Worm (Caenorhabditis elegans) whole organism, young adult: ENCODE measurements around the gene F41G3.6.
A peak's percentile ranks its signal among the peaks of the same experiment; 100 is the strongest.

Source experiments
- B0019.2 ChIP-seq: fragments of 200-800 bp; sonication (Bioruptor generic); conservative IDR thresholded peaks from 2 replicates; pipeline ENCODE4 v1.3.6; 2022; ENCODE audit warnings: missing genetic modification reagents, missing genetic modification characterization, missing compliant biosample characterization
- D2030.7 ChIP-seq: fragments of 200-800 bp; sonication (Bioruptor generic); IDR thresholded peaks from 2 replicates; pipeline ENCODE4 v1.3.6; 2022; ENCODE audit warnings: missing genetic modification reagents, missing genetic modification characterization, missing compliant biosample characterization
- F10E7.11 ChIP-seq: sonication (generic microtip); optimal IDR thresholded peaks from 2 replicates; lab custom pipeline; 2017; ENCODE audit warnings: mild to moderate bottlenecking, missing genetic modification characterization, moderate library complexity, missing compliant biosample characterization
- F37B4.10 ChIP-seq: fragments of 200-800 bp; sonication (Bioruptor generic); IDR thresholded peaks from 2 replicates; pipeline ENCODE4 v1.3.6; 2022; ENCODE audit warnings: missing genetic modification characterization, missing compliant biosample characterization
- F39B2.1 ChIP-seq: fragments of 200-800 bp; sonication (Bioruptor generic); IDR thresholded peaks from 2 replicates; pipeline ENCODE4 v1.3.6; 2022; ENCODE audit warnings: missing genetic modification reagents, missing genetic modification characterization, missing compliant biosample characterization
- F52B5.7 ChIP-seq: sonication (generic microtip); optimal IDR thresholded peaks from 2 replicates; lab custom pipeline; 2016; ENCODE audit warnings: mild to moderate bottlenecking, missing genetic modification characterization, missing compliant biosample characterization
- F57A8.1 ChIP-seq: fragments of 200-800 bp; sonication (Bioruptor generic); optimal IDR thresholded peaks from 2 replicates; lab custom pipeline; 2018; ENCODE audit warnings: mild to moderate bottlenecking, missing genetic modification characterization, moderate library complexity, missing compliant biosample characterization
- K12H6.12 ChIP-seq: fragments of 200-800 bp; sonication (Bioruptor generic); optimal IDR thresholded peaks from 2 replicates; lab custom pipeline; 2018; ENCODE audit warnings: mild to moderate bottlenecking, missing genetic modification characterization, missing compliant biosample characterization
- T26A5.8 ChIP-seq: sonication (generic microtip); optimal IDR thresholded peaks from 2 replicates; lab custom pipeline; 2016; ENCODE audit warnings: missing genetic modification characterization, missing compliant biosample characterization
- Y53F4B.3 ChIP-seq: fragments of 200-800 bp; sonication (Bioruptor generic); IDR thresholded peaks from 2 replicates; pipeline ENCODE4 v1.3.6; 2022; ENCODE audit warnings: missing genetic modification reagents, missing genetic modification characterization, missing compliant biosample characterization
- ama-1 ChIP-seq, 3 experiments: fragments of 150-350 bp in 1 of 3; sonication (generic microtip) in 2 of 3; optimal IDR thresholded peaks; 2 replicates each; lab custom pipeline; 2014 to 2018; ENCODE audit warnings: missing biosample characterization in 2 of 3, missing genetic modification characterization in 2 of 3, missing genetic modification reagents in 2 of 3
- attf-5 ChIP-seq: fragments of 200-800 bp; sonication (Bioruptor generic); optimal IDR thresholded peaks from 2 replicates; lab custom pipeline; 2018; ENCODE audit warnings: mild to moderate bottlenecking, missing genetic modification characterization, missing compliant biosample characterization
- attf-6 ChIP-seq: fragments of 200-800 bp; sonication (Bioruptor generic); IDR thresholded peaks from 2 replicates; pipeline ENCODE4 v1.3.6; 2022; ENCODE audit warnings: missing genetic modification reagents, missing genetic modification characterization, missing compliant biosample characterization
- ccch-3 ChIP-seq: fragments of 200-800 bp; sonication (Bioruptor generic); optimal IDR thresholded peaks from 2 replicates; lab custom pipeline; 2018; ENCODE audit warnings: mild to moderate bottlenecking, missing genetic modification characterization, missing compliant biosample characterization
- cebp-1 ChIP-seq, 2 experiments: fragments of 200-800 bp in 1 of 2; sonication (Bioruptor generic) in 1 of 2; sonication (generic microtip) in 1 of 2; IDR thresholded peaks in 1 of 2; optimal IDR thresholded peaks in 1 of 2; 2 replicates each; pipeline versions ENCODE4 v1.3.6 to Lab custom; 2017 to 2022; ENCODE audit warnings: missing compliant biosample characterization in 2 of 2, missing genetic modification characterization in 2 of 2, mild to moderate bottlenecking in 1 of 2, missing genetic modification reagents in 1 of 2, moderate library complexity in 1 of 2
- dox-1 ChIP-seq: fragments of 200-800 bp; sonication (Bioruptor generic); IDR thresholded peaks from 2 replicates; pipeline ENCODE4 v1.3.6; 2022; ENCODE audit warnings: missing genetic modification reagents, missing genetic modification characterization, missing compliant biosample characterization
- dpl-1 ChIP-seq: fragments of 150-350 bp; optimal IDR thresholded peaks from 2 replicates; lab custom pipeline; 2014; ENCODE audit warnings: missing biosample characterization, missing genetic modification reagents, missing genetic modification characterization
- egl-18 ChIP-seq: fragments of 200-800 bp; sonication (Bioruptor generic); IDR thresholded peaks from 2 replicates; pipeline ENCODE4 v1.3.6; 2022; ENCODE audit warnings: missing genetic modification reagents, missing genetic modification characterization, missing compliant biosample characterization
- ekl-4 ChIP-seq: fragments of 200-800 bp; sonication (Bioruptor generic); IDR thresholded peaks from 2 replicates; pipeline ENCODE4 v1.3.6; 2022; ENCODE audit warnings: missing genetic modification reagents, missing genetic modification characterization, missing compliant biosample characterization
- ets-4 ChIP-seq: fragments of 200-800 bp; sonication (Bioruptor generic); optimal IDR thresholded peaks from 2 replicates; lab custom pipeline; 2018; ENCODE audit warnings: mild to moderate bottlenecking, missing genetic modification characterization, missing compliant biosample characterization
- hrde-1 ChIP-seq: sonication (generic microtip); optimal IDR thresholded peaks from 2 replicates; lab custom pipeline; 2016; ENCODE audit warnings: missing genetic modification characterization, mild to moderate bottlenecking, missing compliant biosample characterization, moderate library complexity, missing genotype, missing genetic modification reagents, borderline replicate concordance
- lin-26 ChIP-seq: fragments of 200-800 bp; sonication (Bioruptor generic); IDR thresholded peaks from 2 replicates; pipeline ENCODE4 v1.3.6; 2022; ENCODE audit warnings: missing genetic modification reagents, missing genetic modification characterization, missing compliant biosample characterization
- lin-35 ChIP-seq, 3 experiments: fragments of 150-350 bp in 2 of 3; sonication (generic microtip) in 1 of 3; optimal IDR thresholded peaks; 2 replicates each; lab custom pipeline; 2014 to 2018; ENCODE audit warnings: missing biosample characterization in 3 of 3, missing genetic modification characterization in 3 of 3, missing genetic modification reagents in 3 of 3
- lin-40 ChIP-seq: sonication (generic microtip); optimal IDR thresholded peaks from 2 replicates; lab custom pipeline; 2016; ENCODE audit warnings: missing genetic modification characterization, mild to moderate bottlenecking, missing compliant biosample characterization, missing genotype, missing genetic modification reagents
- lin-54 ChIP-seq: fragments of 200-800 bp; sonication (Bioruptor generic); optimal IDR thresholded peaks from 2 replicates; lab custom pipeline; 2018; ENCODE audit warnings: mild to moderate bottlenecking, missing genetic modification characterization, missing compliant biosample characterization
- lir-1 ChIP-seq: fragments of 200-800 bp; sonication (Bioruptor generic); conservative IDR thresholded peaks from 2 replicates; pipeline ENCODE4 v1.3.6; 2022; ENCODE audit warnings: missing genetic modification reagents, missing genetic modification characterization, missing compliant biosample characterization
- madf-3 ChIP-seq: fragments of 200-800 bp; sonication (Bioruptor generic); IDR thresholded peaks from 2 replicates; pipeline ENCODE4 v1.3.6; 2022; ENCODE audit warnings: missing genetic modification reagents, missing genetic modification characterization, missing compliant biosample characterization
- mcd-1 ChIP-seq: fragments of 200-800 bp; sonication (Bioruptor generic); IDR thresholded peaks from 2 replicates; pipeline ENCODE4 v1.3.6; 2022; ENCODE audit warnings: missing genetic modification reagents, missing genetic modification characterization, missing compliant biosample characterization
- mel-28 ChIP-seq: sonication (generic microtip); optimal IDR thresholded peaks from 2 replicates; lab custom pipeline; 2016; ENCODE audit warnings: borderline replicate concordance, mild to moderate bottlenecking, missing genetic modification characterization, missing compliant biosample characterization
- nfyb-1 ChIP-seq: fragments of 200-800 bp; sonication (Bioruptor generic); IDR thresholded peaks from 2 replicates; pipeline ENCODE4 v1.3.6; 2022; ENCODE audit warnings: missing genetic modification reagents, missing genetic modification characterization, missing compliant biosample characterization
- nhr-27 ChIP-seq: fragments of 200-800 bp; sonication (Bioruptor generic); optimal IDR thresholded peaks from 2 replicates; lab custom pipeline; 2018; ENCODE audit warnings: mild to moderate bottlenecking, missing genetic modification characterization, moderate library complexity, missing compliant biosample characterization
- nhr-90 ChIP-seq: sonication (generic microtip); optimal IDR thresholded peaks from 2 replicates; lab custom pipeline; 2016; ENCODE audit warnings: missing genotype, mild to moderate bottlenecking, missing genetic modification characterization, missing compliant biosample characterization
- pbrm-1 ChIP-seq: fragments of 200-800 bp; sonication (Bioruptor generic); IDR thresholded peaks from 2 replicates; pipeline ENCODE4 v1.3.6; 2022; ENCODE audit warnings: missing genetic modification reagents, missing genetic modification characterization, missing compliant biosample characterization
- rcor-1 ChIP-seq: fragments of 200-800 bp; sonication (Bioruptor generic); IDR thresholded peaks from 2 replicates; pipeline ENCODE4 v1.3.6; 2022; ENCODE audit warnings: missing genetic modification reagents, missing genetic modification characterization, missing compliant biosample characterization
- rpc-1 ChIP-seq, 2 experiments: fragments of 150-350 bp in 1 of 2; sonication (generic microtip) in 1 of 2; optimal IDR thresholded peaks; 2 replicates each; lab custom pipeline; 2014 to 2018; ENCODE audit warnings: missing biosample characterization in 1 of 2, missing genetic modification characterization in 1 of 2, missing genetic modification reagents in 1 of 2, missing genotype in 1 of 2
- sdz-38 ChIP-seq: sonication (generic microtip); optimal IDR thresholded peaks from 2 replicates; lab custom pipeline; 2016; ENCODE audit warnings: missing genotype, missing genetic modification characterization, missing compliant biosample characterization
- snpc-3.4 ChIP-seq: sonication (generic microtip); optimal IDR thresholded peaks from 2 replicates; lab custom pipeline; 2017; ENCODE audit warnings: missing genetic modification characterization, mild to moderate bottlenecking, missing compliant biosample characterization, antibody characterized with exemption, moderate library complexity, missing genotype, missing genetic modification reagents
- snpc-4 ChIP-seq, 5 experiments: fragments of 150-350 bp in 1 of 5; sonication (generic microtip) in 4 of 5; optimal IDR thresholded peaks; 2 replicates each; lab custom pipeline; 2014 to 2018; ENCODE audit warnings: missing genetic modification characterization in 5 of 5, missing biosample characterization in 3 of 5, antibody characterized with exemption in 2 of 5, mild to moderate bottlenecking in 2 of 5, missing compliant biosample characterization in 2 of 5, missing genotype in 2 of 5, moderate library complexity in 2 of 5, missing genetic modification reagents in 1 of 5
- sptf-2 ChIP-seq: fragments of 200-800 bp; sonication (Bioruptor generic); optimal IDR thresholded peaks from 2 replicates; lab custom pipeline; 2018; ENCODE audit warnings: mild to moderate bottlenecking, missing genetic modification characterization, missing compliant biosample characterization
- tbp1 ChIP-seq: fragments of 200-800 bp; sonication (Bioruptor generic); optimal IDR thresholded peaks from 2 replicates; lab custom pipeline; 2018; ENCODE audit warnings: mild to moderate bottlenecking, missing genetic modification characterization, missing compliant biosample characterization
- unc-130 ChIP-seq: sonication (generic microtip); optimal IDR thresholded peaks from 2 replicates; lab custom pipeline; 2016; ENCODE audit warnings: missing genetic modification reagents, missing genetic modification characterization, missing compliant biosample characterization
- unc-62 ChIP-seq: fragments of 150-350 bp; optimal IDR thresholded peaks from 2 replicates; lab custom pipeline; 2014; ENCODE audit warnings: missing biosample characterization, missing genetic modification reagents, missing genetic modification characterization
- xnd-1 ChIP-seq: sonication (generic microtip); optimal IDR thresholded peaks from 2 replicates; lab custom pipeline; 2016; ENCODE audit warnings: missing genotype, missing genetic modification reagents, missing genetic modification characterization, missing compliant biosample characterization
- ztf-18 ChIP-seq: sonication (generic microtip); optimal IDR thresholded peaks from 2 replicates; lab custom pipeline; 2016; ENCODE audit warnings: missing genotype, mild to moderate bottlenecking, missing genetic modification characterization, missing compliant biosample characterization
- ztf-22 ChIP-seq: fragments of 200-800 bp; sonication (Bioruptor generic); optimal IDR thresholded peaks from 2 replicates; lab custom pipeline; 2018; ENCODE audit warnings: mild to moderate bottlenecking, missing genetic modification characterization, moderate library complexity, missing compliant biosample characterization
- ztf-25 ChIP-seq: fragments of 200-800 bp; sonication (Bioruptor generic); IDR thresholded peaks from 2 replicates; pipeline ENCODE4 v1.3.6; 2022; ENCODE audit warnings: missing genetic modification reagents, missing genetic modification characterization, missing compliant biosample characterization
- ztf-6 ChIP-seq: fragments of 200-800 bp; sonication (Bioruptor generic); IDR thresholded peaks from 2 replicates; pipeline ENCODE4 v1.3.6; 2022; ENCODE audit warnings: missing genetic modification reagents, missing genetic modification characterization, missing compliant biosample characterization

F41G3.6 gene

DNA sequence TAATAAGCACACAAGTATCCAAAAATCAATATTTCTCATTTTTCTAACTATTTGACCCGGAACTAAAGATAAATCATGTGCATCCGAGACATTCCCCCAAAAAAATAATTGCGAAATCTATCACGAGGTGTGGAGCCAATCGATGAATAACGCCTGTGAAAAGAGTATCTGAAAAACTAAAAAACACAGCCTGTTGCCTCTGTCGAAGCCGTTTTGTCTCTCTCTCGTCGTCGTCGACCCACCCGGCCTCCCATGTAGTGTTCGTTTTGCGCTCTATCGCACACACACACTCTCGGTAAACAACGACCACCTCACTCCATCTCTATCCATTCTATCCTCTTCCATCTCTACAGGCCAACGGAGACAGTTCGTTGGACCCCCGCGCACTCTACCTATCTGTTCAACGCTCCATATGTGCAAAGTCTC lies 40.0 kb downstream of the F41G3.6 start (continued):
- TF ChIP-seq snpc-4 (GFP tag; optimal IDR thresholded peaks at IDR 0.05; lab: Kevin White, UChicago) = no peak
- peak in 2 of 4 experiments; percentile 12 to 22 for TF ChIP-seq snpc-4 (tag; optimal IDR thresholded peaks at IDR 0.05; lab: Kevin White, UChicago)
- no peak for TF ChIP-seq sptf-2
- no peak for TF ChIP-seq F37B4.10
- TF ChIP-seq ztf-25 = no peak
- no peak for TF ChIP-seq rpc-1 (optimal IDR thresholded peaks at IDR 0.05; lab: Kevin White, UChicago)
- no peak for TF ChIP-seq rpc-1 (tag; optimal IDR thresholded peaks at IDR 0.05; lab: Kevin White, UChicago)
- no peak for TF ChIP-seq F57A8.1
- TF ChIP-seq attf-6 (GFP tag; lab: Robert Waterston, UW) = no peak
- TF ChIP-seq sdz-38 (tag; lab: Kevin White, UChicago) = no peak
- TF ChIP-seq nhr-90 (tag; lab: Kevin White, UChicago) = no peak
- TF ChIP-seq lin-40 = peak; percentile 23
- peak; percentile 82 for TF ChIP-seq nfyb-1 (GFP tag; lab: Robert Waterston, UW)
- 0 out of 2 replicates have a peak, but pooled peaks have one; percentile 44 for TF ChIP-seq lin-26 (GFP tag; lab: Robert Waterston, UW)
- TF ChIP-seq rcor-1 (GFP tag; lab: Robert Waterston, UW) = no peak
- TF ChIP-seq D2030.7 (GFP tag; lab: Robert Waterston, UW) = no peak
- TF ChIP-seq unc-62 = no peak
- TF ChIP-seq F39B2.1 (GFP tag; lab: Robert Waterston, UW) = no peak
- TF ChIP-seq madf-3 (GFP tag; lab: Robert Waterston, UW) = no peak
- TF ChIP-seq ama-1 (optimal IDR thresholded peaks at IDR 0.05; lab: Kevin White, UChicago) = no peak
- TF ChIP-seq ama-1 (GFP tag; optimal IDR thresholded peaks at IDR 0.05; lab: Kevin White, UChicago) = no peak
- no peak for TF ChIP-seq snpc-3.4 (tag; lab: Kevin White, UChicago)
- no peak for TF ChIP-seq T26A5.8 (tag; lab: Kevin White, UChicago)
- TF ChIP-seq xnd-1 (tag; lab: Kevin White, UChicago) = no peak
- TF ChIP-seq ztf-22 (GFP tag; lab: Kevin White, UChicago) = no peak
- no peak for TF ChIP-seq hrde-1 (tag; lab: Kevin White, UChicago)
- TF ChIP-seq egl-18 = no peak
- no peak for TF ChIP-seq ekl-4 (GFP tag; lab: Robert Waterston, UW)
- 0 out of 2 replicates have a peak, but pooled peaks have one; percentile 33 for TF ChIP-seq pbrm-1 (GFP tag; lab: Robert Waterston, UW)
- TF ChIP-seq ztf-18 (tag; lab: Kevin White, UChicago) = peak; percentile 39
- TF ChIP-seq tbp1 (GFP tag; lab: Kevin White, UChicago) = peak; percentile 26
- no peak for TF ChIP-seq lin-54 (GFP tag; lab: Kevin White, UChicago)
- TF ChIP-seq mel-28 (tag; lab: Kevin White, UChicago) = no peak
- peak; percentile 55; the same call in 1 of the 2 replicates for TF ChIP-seq dox-1 (GFP tag; lab: Robert Waterston, UW)
- TF ChIP-seq nhr-27 = no peak
- TF ChIP-seq dpl-1 (GFP tag; lab: Kevin White, UChicago) = no peak
- peak; percentile 91 for TF ChIP-seq K12H6.12 (tag; lab: Kevin White, UChicago)
- TF ChIP-seq ccch-3 (GFP tag; lab: Kevin White, UChicago) = no peak
- TF ChIP-seq unc-130 = no peak
- TF ChIP-seq Y53F4B.3 = no peak
- no peak for TF ChIP-seq F52B5.7 (tag; lab: Kevin White, UChicago)
- TF ChIP-seq lir-1 (GFP tag; lab: Robert Waterston, UW) = no peak
- no peak for TF ChIP-seq ets-4 (GFP tag; lab: Kevin White, UChicago)
- TF ChIP-seq F10E7.11 = no peak
- TF ChIP-seq lin-35 (GFP tag; optimal IDR thresholded peaks at IDR 0.05; lab: Kevin White, UChicago) = peak in 1 of 3 experiments; percentile 41
- TF ChIP-seq cebp-1 (GFP tag; IDR thresholded peaks at IDR 0.05; lab: Robert Waterston, UW) = peak; percentile 98
- peak; percentile 99 for TF ChIP-seq cebp-1 (tag; optimal IDR thresholded peaks at IDR 0.05; lab: Kevin White, UChicago)
- peak; percentile 92 for TF ChIP-seq attf-5 (GFP tag; lab: Kevin White, UChicago)
- TF ChIP-seq B0019.2 (GFP tag; lab: Robert Waterston, UW) = no peak
- TF ChIP-seq ztf-6 (GFP tag; lab: Robert Waterston, UW) = no peak
- TF ChIP-seq mcd-1 (GFP tag; lab: Robert Waterston, UW) = peak; percentile 70
